Worm (Caenorhabditis elegans) whole organism, midembryonic: ENCODE results near the gene Y24F12A.1.
A peak's percentile ranks its signal among the peaks of the same experiment; 100 is the strongest.

Source experiments
- T22C8.4 ChIP-seq: fragments of 200-800 bp; sonication (Bioruptor generic); IDR thresholded peaks from 2 replicates; pipeline ENCODE4 v1.3.6; 2022; ENCODE audit warnings: missing genetic modification characterization, missing compliant biosample characterization
- cog-1 ChIP-seq: sonication (generic microtip); optimal IDR thresholded peaks from 2 replicates; lab custom pipeline; 2016; ENCODE audit warnings: missing genetic modification characterization, missing compliant biosample characterization
- flt-1 ChIP-seq: fragments of 200-800 bp; sonication (Bioruptor generic); IDR thresholded peaks from 2 replicates; pipeline ENCODE4 v1.3.6; 2022; ENCODE audit warnings: missing genetic modification characterization, missing compliant biosample characterization
- klf-2 ChIP-seq: fragments of 200-800 bp; sonication (Bioruptor generic); conservative IDR thresholded peaks from 2 replicates; pipeline ENCODE4 v1.3.6; 2022; ENCODE audit warnings: missing genetic modification reagents, missing genetic modification characterization, missing compliant biosample characterization
- med-1 ChIP-seq: sonication (generic microtip); optimal IDR thresholded peaks from 2 replicates; lab custom pipeline; 2017; ENCODE audit warnings: missing genetic modification characterization, mild to moderate bottlenecking, missing compliant biosample characterization, antibody characterized with exemption, missing genetic modification reagents; ENCODE audit not compliant: insufficient read depth
- ref-1 ChIP-seq: fragments of 200-800 bp; sonication (Bioruptor generic); conservative IDR thresholded peaks from 2 replicates; pipeline ENCODE4 v1.3.6; 2022; ENCODE audit warnings: missing genetic modification reagents, missing genetic modification characterization, missing compliant biosample characterization
- tab-1 ChIP-seq: fragments of 200-800 bp; sonication (Bioruptor generic); IDR thresholded peaks from 2 replicates; pipeline ENCODE4 v1.3.6; 2022; ENCODE audit warnings: missing genetic modification characterization, missing compliant biosample characterization
- ztf-23 ChIP-seq: fragments of 200-800 bp; sonication (Bioruptor generic); IDR thresholded peaks from 2 replicates; pipeline ENCODE4 v1.3.6; 2022; ENCODE audit warnings: missing genetic modification reagents, missing genetic modification characterization, missing compliant biosample characterization
- ztf-29 ChIP-seq: fragments of 200-800 bp; sonication (Bioruptor generic); IDR thresholded peaks from 2 replicates; pipeline ENCODE4 v1.3.6; 2022; ENCODE audit warnings: missing genetic modification reagents, missing genetic modification characterization, missing compliant biosample characterization

Y24F12A.1 gene

ce11 chrIV:11651965-11652453 lies 47.0 kb downstream of the Y24F12A.1 start, which contains the start of the genes acl-3 and ndub-6:
acl-3 (minus strand) TSS chrIV:11652023.
ndub-6 (plus strand) TSS chrIV:11652403.
- no peak for TF ChIP-seq ref-1 (GFP tag; lab: Robert Waterston, UW)
- TF ChIP-seq ztf-29 (GFP tag; lab: Robert Waterston, UW), result peak; percentile 59; the same call in 1 of the 2 replicates
- TF ChIP-seq klf-2 (GFP tag; lab: Robert Waterston, UW), result no peak
- TF ChIP-seq tab-1, result no peak
- TF ChIP-seq cog-1, result no peak

- TF ChIP-seq ztf-23 (GFP tag; lab: Robert Waterston, UW) (no peak), cog-1 (no peak), ref-1 (GFP tag; lab: Robert Waterston, UW) (no peak), tab-1 (no peak), ztf-29 (GFP tag; lab: Robert Waterston, UW) (no peak)
These were observed 50.3 kb downstream of the Y24F12A.1 start, which contains the start of gene ent-1 for ce11 chrIV:11655370-11655769. ent-1 (minus strand) TSS chrIV:11655470.

ce11 chrIV:11656144-11656780 lies 51.2 kb downstream of the Y24F12A.1 start, which contains the start of gene ZK809.5:
ZK809.5 (plus strand) TSS chrIV:11656730.
- no peak for TF ChIP-seq klf-2 (GFP tag; lab: Robert Waterston, UW)
- no peak for TF ChIP-seq cog-1
- TF ChIP-seq ztf-23 (GFP tag; lab: Robert Waterston, UW), result no peak
- TF ChIP-seq T22C8.4 (GFP tag; lab: Robert Waterston, UW), result no peak
- no peak for TF ChIP-seq flt-1 (GFP tag; lab: Robert Waterston, UW)
- TF ChIP-seq tab-1, result no peak
- TF ChIP-seq ztf-29 (GFP tag; lab: Robert Waterston, UW), result no peak
- no peak for TF ChIP-seq ref-1 (GFP tag; lab: Robert Waterston, UW)
- no peak for TF ChIP-seq med-1
